Worm (Caenorhabditis elegans): Measurements from ENCODE around the gene C17G10.10.

Gene C17G10.10

ce11 chrII:5599326-5600044 lies at the start of gene C17G10.10:
C17G10.10 (minus strand) TSS chrII:5599376.
- TF ChIP-seq tbx-2 (tag; optimal IDR thresholded peaks at IDR 0.05): peak; percentile 73
- peak; percentile 45 for TF ChIP-seq C16A3.4 (tag; optimal IDR thresholded peaks at IDR 0.05)
- TF ChIP-seq snpc-4 (tag; optimal IDR thresholded peaks at IDR 0.05): peak; percentile 99
- TF ChIP-seq nhr-76 (tag; optimal IDR thresholded peaks at IDR 0.05): no peak
- TF ChIP-seq hlh-17 (GFP tag; optimal IDR thresholded peaks at IDR 0.05; ENCODE audit: borderline replicate concordance): peak; percentile 59
- TF ChIP-seq nhr-90 (tag; optimal IDR thresholded peaks at IDR 0.05; ENCODE audit: poor library complexity): peak; percentile 93
- TF ChIP-seq F16B12.6 (tag; optimal IDR thresholded peaks at IDR 0.05): peak; percentile 14
- TF ChIP-seq pag-3 (tag; optimal IDR thresholded peaks at IDR 0.05; ENCODE audit: borderline replicate concordance, insufficient read depth): no peak
- TF ChIP-seq efl-1 (optimal IDR thresholded peaks at IDR 0.05): peak; percentile 50 to 73
- TF ChIP-seq efl-1 (GFP tag; optimal IDR thresholded peaks at IDR 0.05 in 1 of 2): peak; percentile 49 to 96
- TF ChIP-seq mdl-1 (tag; optimal IDR thresholded peaks at IDR 0.05): peak in 1 of 2 experiments; percentile 82
- no peak for TF ChIP-seq fkh-10 (GFP tag; optimal IDR thresholded peaks at IDR 0.05)
- TF ChIP-seq skn-1 (tag; optimal IDR thresholded peaks at IDR 0.05): no peak
- TF ChIP-seq ztf-4 (tag; optimal IDR thresholded peaks at IDR 0.05): peak; percentile 73
- peak; percentile 89 for TF ChIP-seq nhr-71 (tag; optimal IDR thresholded peaks at IDR 0.05)
- TF ChIP-seq unc-86 (tag; optimal IDR thresholded peaks at IDR 0.05): peak; percentile 11
- peak; percentile 30 for TF ChIP-seq C04F5.9 (tag; optimal IDR thresholded peaks at IDR 0.05)
- TF ChIP-seq egl-27 (tag; optimal IDR thresholded peaks at IDR 0.05): no peak
- TF ChIP-seq nhr-47 (tag; optimal IDR thresholded peaks at IDR 0.05): peak; percentile 86
- TF ChIP-seq rnt-1 (tag; optimal IDR thresholded peaks at IDR 0.05): peak; percentile 92
- TF ChIP-seq elt-2 (tag; optimal IDR thresholded peaks at IDR 0.05): peak; percentile 93
- TF ChIP-seq nhr-237 (tag; optimal IDR thresholded peaks at IDR 0.05): no peak
- peak; percentile 4 for TF ChIP-seq efl-3 (GFP tag; optimal IDR thresholded peaks at IDR 0.05)
- TF ChIP-seq mep-1 (tag; optimal IDR thresholded peaks at IDR 0.05): peak; percentile 60
- TF ChIP-seq mef-2 (tag; optimal IDR thresholded peaks at IDR 0.05): no peak
- peak; percentile 57 for TF ChIP-seq hpl-2 (GFP tag; optimal IDR thresholded peaks at IDR 0.05)
- no peak for TF ChIP-seq fkh-4 (tag; optimal IDR thresholded peaks at IDR 0.05; ENCODE audit: borderline replicate concordance)
- TF ChIP-seq grh-1 (GFP tag; IDR thresholded peaks at IDR 0.05): peak; percentile 72
- TF ChIP-seq lin-35 (GFP tag; optimal IDR thresholded peaks at IDR 0.05): peak; percentile 34 to 76
- TF ChIP-seq nhr-85 (tag): peak; percentile 92
- peak; percentile 95 for TF ChIP-seq nhr-20 (tag; optimal IDR thresholded peaks at IDR 0.05)
- TF ChIP-seq lin-13 (GFP tag; optimal IDR thresholded peaks at IDR 0.05): peak; percentile 57
- TF ChIP-seq jun-1 (tag; optimal IDR thresholded peaks at IDR 0.05): peak; percentile 56
- TF ChIP-seq tlp-1 (tag; optimal IDR thresholded peaks at IDR 0.05): no peak
- TF ChIP-seq lin-39 (tag; optimal IDR thresholded peaks at IDR 0.05): peak; percentile 68
- peak; percentile 77 for TF ChIP-seq dsc-1 (tag; optimal IDR thresholded peaks at IDR 0.05)
- TF ChIP-seq vab-15 (tag; optimal IDR thresholded peaks at IDR 0.05): no peak
- peak; percentile 43 for TF ChIP-seq zip-4 (GFP tag; optimal IDR thresholded peaks at IDR 0.05)
- peak; percentile 35 to 55 (median 40) for TF ChIP-seq dpl-1 (GFP tag; optimal IDR thresholded peaks at IDR 0.05)
- peak; percentile 60 for TF ChIP-seq unc-130 (tag; optimal IDR thresholded peaks at IDR 0.05)
- TF ChIP-seq lin-15B (tag; optimal IDR thresholded peaks at IDR 0.05): no peak
- peak; percentile 88 for TF ChIP-seq nhr-19 (GFP tag; conservative IDR thresholded peaks at IDR 0.05)
- peak; percentile 78 for TF ChIP-seq aly-2 (tag; optimal IDR thresholded peaks at IDR 0.05)
- TF ChIP-seq nhr-77 (tag; optimal IDR thresholded peaks at IDR 0.05): peak; percentile 52
- TF ChIP-seq egl-13 (tag; optimal IDR thresholded peaks at IDR 0.05): peak; percentile 6
- TF ChIP-seq snu-23 (GFP tag; optimal IDR thresholded peaks at IDR 0.05): peak; percentile 86
- peak; percentile 19 for TF ChIP-seq pax-3 (tag; optimal IDR thresholded peaks at IDR 0.05)
- peak; percentile 34 for TF ChIP-seq blmp-1 (tag; optimal IDR thresholded peaks at IDR 0.05)
- peak; percentile 35 for TF ChIP-seq nhr-11 (tag; optimal IDR thresholded peaks at IDR 0.05)
- no peak for TF ChIP-seq C34B4.2 (tag; optimal IDR thresholded peaks at IDR 0.05)
- TF ChIP-seq lir-3 (tag; optimal IDR thresholded peaks at IDR 0.05; ENCODE audit: poor library complexity): peak; percentile 28

All from whole organism, L1 larva.